Worm (Caenorhabditis elegans): ENCODE measurements around the gene elo-8.

Gene elo-8

DNA sequence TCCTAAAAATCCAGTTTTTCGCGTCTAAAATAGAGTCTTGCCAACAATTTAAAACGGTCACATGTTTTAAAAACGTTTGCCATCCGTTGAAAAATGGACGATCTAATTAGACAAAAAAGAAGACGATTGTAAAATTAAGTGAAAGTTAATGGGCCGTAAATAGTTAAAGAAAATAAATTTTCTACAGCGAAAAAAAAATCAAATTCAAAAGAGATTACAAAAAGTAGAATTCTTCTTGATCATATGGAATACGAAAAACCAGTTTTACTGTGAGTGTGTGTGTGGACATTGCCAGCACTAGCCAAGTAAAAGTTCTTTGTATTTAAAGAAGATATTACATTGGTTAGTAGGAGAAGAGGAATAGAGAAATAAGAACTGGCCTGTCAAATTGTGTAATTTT is 30.2 kb upstream of the elo-8 start:
- TF ChIP-seq tbx-11 (GFP tag; IDR thresholded peaks at IDR 0.05) = no peak
- no peak for TF ChIP-seq hmbx-1 (tag; optimal IDR thresholded peaks at IDR 0.05)
- TF ChIP-seq ets-7 (tag; optimal IDR thresholded peaks at IDR 0.05) = no peak
- no peak for TF ChIP-seq B0310.2 (tag; optimal IDR thresholded peaks at IDR 0.05)
- TF ChIP-seq ceh-36 (tag; optimal IDR thresholded peaks at IDR 0.05) = no peak
- TF ChIP-seq pes-1 (GFP tag; IDR thresholded peaks at IDR 0.05) = no peak
- TF ChIP-seq F13C5.2 (tag; optimal IDR thresholded peaks at IDR 0.05) = no peak
- no peak for TF ChIP-seq flt-1 (GFP tag; IDR thresholded peaks at IDR 0.05)
- TF ChIP-seq aly-1 (tag; optimal IDR thresholded peaks at IDR 0.05) = no peak
- no peak for TF ChIP-seq ceh-13 (GFP tag; optimal IDR thresholded peaks at IDR 0.05)
- TF ChIP-seq ama-1 (optimal IDR thresholded peaks at IDR 0.05) = no peak
- TF ChIP-seq hmg-4 (GFP tag; optimal IDR thresholded peaks at IDR 0.05) = no peak
- TF ChIP-seq tbx-37 (GFP tag; conservative IDR thresholded peaks at IDR 0.05) = no peak
- no peak for TF ChIP-seq sea-1 (GFP tag; conservative IDR thresholded peaks at IDR 0.05)
- no peak for TF ChIP-seq tra-4 (tag; optimal IDR thresholded peaks at IDR 0.05)
- TF ChIP-seq scrt-1 (GFP tag; IDR thresholded peaks at IDR 0.05) = no peak
- no peak for TF ChIP-seq hnd-1 (tag; optimal IDR thresholded peaks at IDR 0.05)

DNA sequence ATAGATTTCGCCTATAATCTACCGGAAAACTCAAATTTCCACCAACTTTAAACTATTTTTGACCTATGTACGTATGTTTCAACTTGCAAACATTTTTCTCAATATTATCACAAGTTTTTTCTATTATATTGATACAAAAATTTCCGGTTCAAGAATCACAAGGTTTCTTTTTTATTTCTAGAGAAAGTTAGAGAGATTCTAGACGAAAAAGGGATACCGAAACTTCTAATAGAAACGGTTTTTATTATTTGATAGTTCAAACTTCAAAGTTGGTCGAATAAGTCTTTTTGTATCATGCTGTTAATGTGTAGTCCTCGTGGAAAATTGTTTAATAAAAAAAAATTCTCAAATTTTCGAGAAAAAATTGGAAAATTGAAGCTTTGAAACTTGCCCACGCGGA is 23.2 kb upstream of the elo-8 start:
- no peak for TF ChIP-seq aly-1 (tag; optimal IDR thresholded peaks at IDR 0.05)
- no peak for TF ChIP-seq ceh-13 (GFP tag; optimal IDR thresholded peaks at IDR 0.05)
- TF ChIP-seq hmbx-1 (tag; optimal IDR thresholded peaks at IDR 0.05) = no peak
- TF ChIP-seq scrt-1 (GFP tag; IDR thresholded peaks at IDR 0.05) = no peak
- no peak for TF ChIP-seq hnd-1 (tag; optimal IDR thresholded peaks at IDR 0.05)
- no peak for TF ChIP-seq flt-1 (GFP tag; IDR thresholded peaks at IDR 0.05)
- TF ChIP-seq tbx-37 (GFP tag; conservative IDR thresholded peaks at IDR 0.05) = no peak
- TF ChIP-seq ets-7 (tag; optimal IDR thresholded peaks at IDR 0.05) = no peak
- TF ChIP-seq tbx-11 (GFP tag; IDR thresholded peaks at IDR 0.05) = no peak
- no peak for TF ChIP-seq ceh-36 (tag; optimal IDR thresholded peaks at IDR 0.05)
- TF ChIP-seq hmg-4 (GFP tag; optimal IDR thresholded peaks at IDR 0.05) = no peak
- no peak for TF ChIP-seq tra-4 (tag; optimal IDR thresholded peaks at IDR 0.05)
- no peak for TF ChIP-seq sea-1 (GFP tag; conservative IDR thresholded peaks at IDR 0.05)
- no peak for TF ChIP-seq ama-1 (optimal IDR thresholded peaks at IDR 0.05)
- TF ChIP-seq pes-1 (GFP tag; IDR thresholded peaks at IDR 0.05) = no peak
- no peak for TF ChIP-seq F13C5.2 (tag; optimal IDR thresholded peaks at IDR 0.05)
- no peak for TF ChIP-seq B0310.2 (tag; optimal IDR thresholded peaks at IDR 0.05)

DNA sequence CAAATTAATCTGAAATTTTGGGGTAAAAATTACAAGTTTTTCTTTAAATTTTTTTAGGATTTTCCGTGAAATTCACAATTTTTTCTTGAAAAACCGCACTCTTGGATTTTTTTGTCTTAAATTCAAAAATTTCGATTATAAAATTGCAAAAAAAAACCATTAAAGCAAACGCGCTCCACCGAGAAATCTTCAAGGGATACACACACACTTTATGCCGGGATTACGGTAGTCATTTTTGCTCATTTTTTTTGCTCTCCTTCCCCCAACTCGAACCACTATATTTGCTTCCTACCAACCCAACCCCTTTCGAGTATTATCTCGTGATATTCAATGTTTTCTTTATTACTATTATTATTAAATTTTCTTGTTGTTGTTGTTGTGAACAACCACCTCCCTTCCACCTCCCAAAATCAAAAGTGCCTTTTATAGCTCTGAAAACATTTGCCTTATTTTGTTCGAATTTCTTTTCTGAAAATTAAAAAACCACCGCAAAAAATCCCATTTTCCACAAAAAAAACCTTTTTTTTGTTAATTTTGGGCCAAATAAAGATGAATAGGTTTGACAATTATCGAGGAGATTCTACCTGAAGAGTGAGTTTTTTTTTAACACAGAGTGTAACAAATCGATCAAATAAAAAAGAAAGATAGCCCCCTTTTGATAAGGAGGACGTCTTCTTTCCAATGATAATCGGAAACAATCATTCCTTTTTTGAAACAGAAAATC is 20.0 kb upstream of the elo-8 start, which contains the start of gene Y47D3A.32:
Y47D3A.32 (plus strand) TSS at position 674 of the 724 bp plus-strand sequence.
- no peak for TF ChIP-seq ceh-13 (GFP tag; optimal IDR thresholded peaks at IDR 0.05)
- no peak for TF ChIP-seq scrt-1 (GFP tag; IDR thresholded peaks at IDR 0.05)
- TF ChIP-seq tra-4 (tag; optimal IDR thresholded peaks at IDR 0.05) = no peak
- no peak for TF ChIP-seq hnd-1 (tag; optimal IDR thresholded peaks at IDR 0.05)

DNA sequence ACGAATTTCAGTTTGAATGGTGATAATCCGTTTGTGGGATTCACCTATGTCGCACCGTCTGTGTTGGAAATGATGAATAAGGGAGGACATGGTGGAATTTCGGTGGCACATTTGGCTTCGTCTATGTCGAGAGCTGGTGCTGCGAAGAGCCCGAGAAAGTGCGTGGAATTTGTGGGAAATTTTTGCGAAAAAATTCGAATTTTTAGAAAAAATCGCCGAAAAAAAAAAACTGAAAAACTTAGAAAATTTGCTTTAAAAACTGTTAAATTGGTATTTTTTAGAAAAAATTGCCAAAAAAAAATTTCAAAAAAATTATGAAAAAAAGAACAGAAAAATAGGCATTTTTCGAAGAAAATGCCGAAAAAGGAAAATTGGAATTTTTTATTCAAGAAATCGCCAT is 17.0 kb upstream of the elo-8 start:
- no peak for TF ChIP-seq F13C5.2 (tag; optimal IDR thresholded peaks at IDR 0.05)
- no peak for TF ChIP-seq ceh-13 (GFP tag; optimal IDR thresholded peaks at IDR 0.05)
- TF ChIP-seq B0310.2 (tag; optimal IDR thresholded peaks at IDR 0.05) = no peak
- no peak for TF ChIP-seq hmbx-1 (tag; optimal IDR thresholded peaks at IDR 0.05)
- TF ChIP-seq ama-1 (optimal IDR thresholded peaks at IDR 0.05) = no peak
- TF ChIP-seq scrt-1 (GFP tag; IDR thresholded peaks at IDR 0.05) = no peak
- TF ChIP-seq flt-1 (GFP tag; IDR thresholded peaks at IDR 0.05) = no peak
- TF ChIP-seq ceh-36 (tag; optimal IDR thresholded peaks at IDR 0.05) = no peak
- no peak for TF ChIP-seq tbx-37 (GFP tag; conservative IDR thresholded peaks at IDR 0.05)
- no peak for TF ChIP-seq tra-4 (tag; optimal IDR thresholded peaks at IDR 0.05)
- no peak for TF ChIP-seq ets-7 (tag; optimal IDR thresholded peaks at IDR 0.05)
- no peak for TF ChIP-seq hmg-4 (GFP tag; optimal IDR thresholded peaks at IDR 0.05)

DNA sequence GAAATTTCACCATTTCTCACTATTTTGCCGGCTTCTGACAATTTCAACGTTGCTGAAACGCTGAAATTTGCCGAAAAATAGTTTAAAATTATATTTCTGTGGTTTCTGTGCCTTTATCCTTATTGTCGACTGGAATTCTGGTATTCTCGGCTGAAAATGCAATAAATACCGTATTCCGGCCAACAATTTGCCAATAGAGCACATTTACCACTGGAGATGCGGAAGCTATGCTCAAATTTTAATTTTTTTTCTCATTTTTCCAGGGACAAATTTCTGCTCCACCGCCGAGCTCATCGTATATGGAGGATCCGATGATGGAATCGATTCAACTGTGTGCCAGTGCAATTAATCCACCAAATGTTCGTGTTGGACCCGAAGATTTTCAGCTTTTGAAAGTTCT is 14.7 kb upstream of the elo-8 start:
- TF ChIP-seq F13C5.2 (tag; optimal IDR thresholded peaks at IDR 0.05) (no peak), B0310.2 (tag; optimal IDR thresholded peaks at IDR 0.05) (no peak), ama-1 (optimal IDR thresholded peaks at IDR 0.05) (no peak), tbx-11 (GFP tag; IDR thresholded peaks at IDR 0.05) (no peak), aly-1 (tag; optimal IDR thresholded peaks at IDR 0.05) (no peak), hmg-4 (GFP tag; optimal IDR thresholded peaks at IDR 0.05) (no peak), hmbx-1 (tag; optimal IDR thresholded peaks at IDR 0.05) (no peak), tra-4 (tag; optimal IDR thresholded peaks at IDR 0.05) (no peak), flt-1 (GFP tag; IDR thresholded peaks at IDR 0.05) (no peak), ceh-13 (GFP tag; optimal IDR thresholded peaks at IDR 0.05) (no peak), hnd-1 (tag; optimal IDR thresholded peaks at IDR 0.05) (no peak), ets-7 (tag; optimal IDR thresholded peaks at IDR 0.05) (no peak), ceh-36 (tag; optimal IDR thresholded peaks at IDR 0.05) (no peak), pes-1 (GFP tag; IDR thresholded peaks at IDR 0.05) (no peak)

DNA sequence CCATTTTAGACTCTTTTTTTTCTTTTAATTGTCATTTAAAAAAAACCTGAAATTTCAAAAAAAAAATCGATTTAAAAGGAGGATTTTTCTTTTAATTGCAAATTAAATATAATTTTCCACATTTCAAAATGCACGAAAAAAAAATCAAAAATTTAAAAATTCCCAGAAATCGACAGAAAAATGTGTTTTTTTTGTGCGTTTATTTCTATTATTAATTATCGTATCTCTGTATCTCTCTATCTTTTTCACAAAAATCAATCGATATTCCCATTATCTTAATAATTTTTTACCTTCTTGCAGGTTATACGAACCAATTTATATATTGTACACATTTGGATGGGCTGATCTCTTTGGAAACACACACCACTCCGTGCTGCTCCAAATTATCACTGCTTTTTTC is 13.0 kb upstream of the elo-8 start, which contains the start of gene rsks-1:
rsks-1 (plus strand) TSS at position 301 of the 400 bp plus-strand sequence.
- no peak for TF ChIP-seq B0310.2 (tag; optimal IDR thresholded peaks at IDR 0.05)
- no peak for TF ChIP-seq tbx-11 (GFP tag; IDR thresholded peaks at IDR 0.05)
- no peak for TF ChIP-seq hnd-1 (tag; optimal IDR thresholded peaks at IDR 0.05)
- no peak for TF ChIP-seq sea-1 (GFP tag; conservative IDR thresholded peaks at IDR 0.05)
- no peak for TF ChIP-seq aly-1 (tag; optimal IDR thresholded peaks at IDR 0.05)
- TF ChIP-seq F13C5.2 (tag; optimal IDR thresholded peaks at IDR 0.05) = no peak
- TF ChIP-seq tbx-37 (GFP tag; conservative IDR thresholded peaks at IDR 0.05) = no peak
- no peak for TF ChIP-seq hmbx-1 (tag; optimal IDR thresholded peaks at IDR 0.05)
- TF ChIP-seq tra-4 (tag; optimal IDR thresholded peaks at IDR 0.05) = no peak
- no peak for TF ChIP-seq ama-1 (optimal IDR thresholded peaks at IDR 0.05)
- TF ChIP-seq hmg-4 (GFP tag; optimal IDR thresholded peaks at IDR 0.05) = no peak
- TF ChIP-seq ets-7 (tag; optimal IDR thresholded peaks at IDR 0.05) = no peak
- no peak for TF ChIP-seq scrt-1 (GFP tag; IDR thresholded peaks at IDR 0.05)

DNA sequence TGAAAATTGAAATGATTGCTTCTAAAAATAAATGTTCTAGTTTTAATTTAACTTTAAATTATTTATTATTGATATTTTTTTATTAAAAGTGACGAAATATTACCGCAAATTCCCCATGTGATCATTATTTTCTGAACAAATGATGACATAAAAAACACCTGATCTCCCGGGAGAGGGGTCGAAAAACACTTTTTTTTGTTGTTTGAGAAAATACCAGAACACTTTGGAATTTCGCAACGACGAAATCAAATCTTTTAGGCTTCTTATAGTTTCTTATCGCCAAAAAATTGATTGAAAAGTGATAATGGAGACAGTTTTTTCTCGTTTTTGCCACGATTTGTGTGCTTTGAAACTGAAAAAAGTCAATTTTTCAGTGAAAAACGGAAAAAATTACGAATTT is 12.5 kb upstream of the elo-8 start:
- TF ChIP-seq sea-1 (GFP tag; conservative IDR thresholded peaks at IDR 0.05) (no peak), aly-1 (tag; optimal IDR thresholded peaks at IDR 0.05) (no peak), ceh-36 (tag; optimal IDR thresholded peaks at IDR 0.05) (no peak), pes-1 (GFP tag; IDR thresholded peaks at IDR 0.05) (no peak), ets-7 (tag; optimal IDR thresholded peaks at IDR 0.05) (no peak), hnd-1 (tag; optimal IDR thresholded peaks at IDR 0.05) (no peak), flt-1 (GFP tag; IDR thresholded peaks at IDR 0.05) (no peak), ama-1 (optimal IDR thresholded peaks at IDR 0.05) (no peak), B0310.2 (tag; optimal IDR thresholded peaks at IDR 0.05) (no peak), tbx-11 (GFP tag; IDR thresholded peaks at IDR 0.05) (no peak), F13C5.2 (tag; optimal IDR thresholded peaks at IDR 0.05) (no peak), tra-4 (tag; optimal IDR thresholded peaks at IDR 0.05) (no peak), scrt-1 (GFP tag; IDR thresholded peaks at IDR 0.05) (no peak), hmg-4 (GFP tag; optimal IDR thresholded peaks at IDR 0.05) (no peak), ceh-13 (GFP tag; optimal IDR thresholded peaks at IDR 0.05) (no peak), hmbx-1 (tag; optimal IDR thresholded peaks at IDR 0.05) (no peak), tbx-37 (GFP tag; conservative IDR thresholded peaks at IDR 0.05) (no peak)

Data from whole organism, early embryonic.